Worm (Caenorhabditis elegans) whole organism, young adult: ENCODE measurements around the gene oma-2.

Experiments used
- B0336.3 ChIP-seq: fragments of 200-800 bp; sonication (Bioruptor generic); IDR thresholded peaks from 2 replicates; pipeline ENCODE4 v1.3.6; 2022; ENCODE audit warnings: missing genetic modification characterization, missing compliant biosample characterization
- C06A6.2 ChIP-seq: fragments of 200-800 bp; sonication (Bioruptor generic); conservative IDR thresholded peaks from 2 replicates; pipeline ENCODE4 v1.3.6; 2022; ENCODE audit warnings: missing genetic modification characterization, missing compliant biosample characterization
- D2030.7 ChIP-seq: fragments of 200-800 bp; sonication (Bioruptor generic); IDR thresholded peaks from 2 replicates; pipeline ENCODE4 v1.3.6; 2022; ENCODE audit warnings: missing genetic modification reagents, missing genetic modification characterization, missing compliant biosample characterization
- F49E8.2 ChIP-seq: sonication (generic microtip); optimal IDR thresholded peaks from 3 replicates; lab custom pipeline; 2017; ENCODE audit warnings: missing genetic modification characterization, mild to moderate bottlenecking, missing compliant biosample characterization, antibody characterized with exemption, moderate library complexity; ENCODE audit not compliant: insufficient read depth
- T07F8.4 ChIP-seq: sonication (generic microtip); optimal IDR thresholded peaks from 2 replicates; lab custom pipeline; 2016; ENCODE audit warnings: mild to moderate bottlenecking, missing genetic modification characterization, moderate library complexity, missing compliant biosample characterization
- Y53F4B.3 ChIP-seq: fragments of 200-800 bp; sonication (Bioruptor generic); IDR thresholded peaks from 2 replicates; pipeline ENCODE4 v1.3.6; 2022; ENCODE audit warnings: missing genetic modification reagents, missing genetic modification characterization, missing compliant biosample characterization
- Y53G8AR.9 ChIP-seq: fragments of 200-800 bp; sonication (Bioruptor generic); conservative IDR thresholded peaks from 2 replicates; pipeline ENCODE4 v1.3.6; 2022; ENCODE audit warnings: missing genetic modification reagents, missing genetic modification characterization, missing compliant biosample characterization
- Y79H2A.3 ChIP-seq: fragments of 200-800 bp; sonication (Bioruptor generic); conservative IDR thresholded peaks from 2 replicates; pipeline ENCODE4 v1.3.6; 2022; ENCODE audit warnings: missing genetic modification reagents, missing genetic modification characterization, missing compliant biosample characterization
- Y95B8A.8 ChIP-seq: fragments of 200-800 bp; sonication (Bioruptor generic); IDR thresholded peaks from 2 replicates; pipeline ENCODE4 v1.3.6; 2022; ENCODE audit warnings: missing genetic modification reagents, missing genetic modification characterization, missing compliant biosample characterization
- ZK185.1 ChIP-seq: sonication (generic microtip); optimal IDR thresholded peaks from 2 replicates; lab custom pipeline; 2016; ENCODE audit warnings: mild to moderate bottlenecking, missing genetic modification characterization, missing compliant biosample characterization; ENCODE audit not compliant: poor library complexity, severe bottlenecking
- aptf-3 ChIP-seq: fragments of 200-800 bp; sonication (Bioruptor generic); IDR thresholded peaks from 2 replicates; pipeline ENCODE4 v1.3.6; 2022; ENCODE audit warnings: missing genetic modification characterization, missing compliant biosample characterization
- attf-3 ChIP-seq: fragments of 200-800 bp; sonication (Bioruptor generic); conservative IDR thresholded peaks from 2 replicates; pipeline ENCODE4 v1.3.6; 2022; ENCODE audit warnings: missing genetic modification reagents, missing genetic modification characterization, missing compliant biosample characterization
- cebp-1 ChIP-seq, 2 experiments: fragments of 200-800 bp in 1 of 2; sonication (Bioruptor generic) in 1 of 2; sonication (generic microtip) in 1 of 2; IDR thresholded peaks in 1 of 2; optimal IDR thresholded peaks in 1 of 2; 2 replicates each; pipeline versions ENCODE4 v1.3.6 to Lab custom; 2017 to 2022; ENCODE audit warnings: missing compliant biosample characterization in 2 of 2, missing genetic modification characterization in 2 of 2, mild to moderate bottlenecking in 1 of 2, missing genetic modification reagents in 1 of 2, moderate library complexity in 1 of 2
- ceh-58 ChIP-seq: fragments of 200-800 bp; sonication (Bioruptor generic); IDR thresholded peaks from 2 replicates; pipeline ENCODE4 v1.3.6; 2022; ENCODE audit warnings: missing genetic modification characterization, missing compliant biosample characterization
- ceh-79 ChIP-seq: sonication (generic microtip); optimal IDR thresholded peaks from 2 replicates; lab custom pipeline; 2017; ENCODE audit warnings: mild to moderate bottlenecking, missing genetic modification characterization, missing compliant biosample characterization
- dox-1 ChIP-seq: fragments of 200-800 bp; sonication (Bioruptor generic); IDR thresholded peaks from 2 replicates; pipeline ENCODE4 v1.3.6; 2022; ENCODE audit warnings: missing genetic modification reagents, missing genetic modification characterization, missing compliant biosample characterization
- efl-1 ChIP-seq: fragments of 150-350 bp; optimal IDR thresholded peaks from 2 replicates; lab custom pipeline; 2014; ENCODE audit warnings: missing biosample characterization, missing genetic modification reagents, missing genetic modification characterization
- egrh-3 ChIP-seq: fragments of 200-800 bp; sonication (Bioruptor generic); IDR thresholded peaks from 2 replicates; pipeline ENCODE4 v1.3.6; 2022; ENCODE audit warnings: missing genetic modification reagents, missing genetic modification characterization, missing compliant biosample characterization
- ekl-4 ChIP-seq: fragments of 200-800 bp; sonication (Bioruptor generic); IDR thresholded peaks from 2 replicates; pipeline ENCODE4 v1.3.6; 2022; ENCODE audit warnings: missing genetic modification reagents, missing genetic modification characterization, missing compliant biosample characterization
- hmg-20 ChIP-seq: fragments of 200-800 bp; sonication (Bioruptor generic); IDR thresholded peaks from 2 replicates; pipeline ENCODE4 v1.3.6; 2022; ENCODE audit warnings: missing genetic modification reagents, missing genetic modification characterization, missing compliant biosample characterization
- hsf-1 ChIP-seq: fragments of 200-800 bp; sonication (Bioruptor generic); IDR thresholded peaks from 2 replicates; pipeline ENCODE4 v1.3.6; 2022; ENCODE audit warnings: missing genetic modification reagents, missing genetic modification characterization, missing compliant biosample characterization
- lin-54 ChIP-seq: fragments of 200-800 bp; sonication (Bioruptor generic); optimal IDR thresholded peaks from 2 replicates; lab custom pipeline; 2018; ENCODE audit warnings: mild to moderate bottlenecking, missing genetic modification characterization, missing compliant biosample characterization
- madf-3 ChIP-seq: fragments of 200-800 bp; sonication (Bioruptor generic); IDR thresholded peaks from 2 replicates; pipeline ENCODE4 v1.3.6; 2022; ENCODE audit warnings: missing genetic modification reagents, missing genetic modification characterization, missing compliant biosample characterization
- madf-6 ChIP-seq: fragments of 200-800 bp; sonication (Bioruptor generic); IDR thresholded peaks from 2 replicates; pipeline ENCODE4 v1.3.6; 2022; ENCODE audit warnings: missing genetic modification reagents, missing genetic modification characterization, missing compliant biosample characterization
- mcd-1 ChIP-seq: fragments of 200-800 bp; sonication (Bioruptor generic); IDR thresholded peaks from 2 replicates; pipeline ENCODE4 v1.3.6; 2022; ENCODE audit warnings: missing genetic modification reagents, missing genetic modification characterization, missing compliant biosample characterization
- mxl-1 ChIP-seq: sonication (generic microtip); optimal IDR thresholded peaks from 2 replicates; lab custom pipeline; 2016; ENCODE audit warnings: missing genetic modification characterization, missing compliant biosample characterization
- nfya-1 ChIP-seq: sonication (generic microtip); optimal IDR thresholded peaks from 2 replicates; lab custom pipeline; 2017; ENCODE audit warnings: antibody characterized with exemption, missing compliant biosample characterization, missing genetic modification characterization, borderline replicate concordance; ENCODE audit not compliant: insufficient read depth
- nfyb-1 ChIP-seq: fragments of 200-800 bp; sonication (Bioruptor generic); IDR thresholded peaks from 2 replicates; pipeline ENCODE4 v1.3.6; 2022; ENCODE audit warnings: missing genetic modification reagents, missing genetic modification characterization, missing compliant biosample characterization
- nhr-120 ChIP-seq: fragments of 200-800 bp; sonication (Bioruptor generic); IDR thresholded peaks from 2 replicates; pipeline ENCODE4 v1.3.6; 2022; ENCODE audit warnings: missing genetic modification characterization, missing compliant biosample characterization
- nhr-27 ChIP-seq: fragments of 200-800 bp; sonication (Bioruptor generic); optimal IDR thresholded peaks from 2 replicates; lab custom pipeline; 2018; ENCODE audit warnings: mild to moderate bottlenecking, missing genetic modification characterization, moderate library complexity, missing compliant biosample characterization
- nhr-90 ChIP-seq: sonication (generic microtip); optimal IDR thresholded peaks from 2 replicates; lab custom pipeline; 2016; ENCODE audit warnings: missing genotype, mild to moderate bottlenecking, missing genetic modification characterization, missing compliant biosample characterization
- pbrm-1 ChIP-seq: fragments of 200-800 bp; sonication (Bioruptor generic); IDR thresholded peaks from 2 replicates; pipeline ENCODE4 v1.3.6; 2022; ENCODE audit warnings: missing genetic modification reagents, missing genetic modification characterization, missing compliant biosample characterization
- sea-2 ChIP-seq: fragments of 200-800 bp; sonication (Bioruptor generic); IDR thresholded peaks from 2 replicates; pipeline ENCODE4 v1.3.6; 2022; ENCODE audit warnings: missing genetic modification characterization, missing compliant biosample characterization
- snpc-1.1 ChIP-seq: sonication (generic microtip); optimal IDR thresholded peaks from 2 replicates; lab custom pipeline; 2017; ENCODE audit warnings: missing genetic modification characterization, mild to moderate bottlenecking, missing compliant biosample characterization, antibody characterized with exemption, moderate library complexity, missing genotype, missing genetic modification reagents; ENCODE audit not compliant: insufficient read depth
- snpc-1.3 ChIP-seq: sonication (generic microtip); optimal IDR thresholded peaks from 2 replicates; lab custom pipeline; 2017; ENCODE audit warnings: missing genetic modification characterization, mild to moderate bottlenecking, missing compliant biosample characterization, antibody characterized with exemption, moderate library complexity, missing genotype, missing genetic modification reagents; ENCODE audit not compliant: insufficient read depth
- snpc-3.4 ChIP-seq: sonication (generic microtip); optimal IDR thresholded peaks from 2 replicates; lab custom pipeline; 2017; ENCODE audit warnings: missing genetic modification characterization, mild to moderate bottlenecking, missing compliant biosample characterization, antibody characterized with exemption, moderate library complexity, missing genotype, missing genetic modification reagents
- snpc-4 ChIP-seq, 5 experiments: fragments of 150-350 bp in 1 of 5; sonication (generic microtip) in 4 of 5; optimal IDR thresholded peaks; 2 replicates each; lab custom pipeline; 2014 to 2018; ENCODE audit warnings: missing genetic modification characterization in 5 of 5, missing biosample characterization in 3 of 5, antibody characterized with exemption in 2 of 5, mild to moderate bottlenecking in 2 of 5, missing compliant biosample characterization in 2 of 5, missing genotype in 2 of 5, moderate library complexity in 2 of 5, missing genetic modification reagents in 1 of 5
- tbp1 ChIP-seq: fragments of 200-800 bp; sonication (Bioruptor generic); optimal IDR thresholded peaks from 2 replicates; lab custom pipeline; 2018; ENCODE audit warnings: mild to moderate bottlenecking, missing genetic modification characterization, missing compliant biosample characterization
- tbx-9 ChIP-seq: sonication (generic microtip); optimal IDR thresholded peaks from 2 replicates; lab custom pipeline; 2016; ENCODE audit warnings: borderline replicate concordance, missing genetic modification characterization, inconsistent platforms, missing compliant biosample characterization
- tlf-1 ChIP-seq: fragments of 200-800 bp; sonication (Bioruptor generic); optimal IDR thresholded peaks from 2 replicates; lab custom pipeline; 2018; ENCODE audit warnings: mild to moderate bottlenecking, missing genetic modification characterization, missing compliant biosample characterization
- xnd-1 ChIP-seq: sonication (generic microtip); optimal IDR thresholded peaks from 2 replicates; lab custom pipeline; 2016; ENCODE audit warnings: missing genotype, missing genetic modification reagents, missing genetic modification characterization, missing compliant biosample characterization
- zim-3 ChIP-seq: sonication (generic microtip); optimal IDR thresholded peaks from 2 replicates; lab custom pipeline; 2017; ENCODE audit warnings: mild to moderate bottlenecking, missing genetic modification characterization, moderate library complexity, missing compliant biosample characterization
- ztf-18 ChIP-seq: sonication (generic microtip); optimal IDR thresholded peaks from 2 replicates; lab custom pipeline; 2016; ENCODE audit warnings: missing genotype, mild to moderate bottlenecking, missing genetic modification characterization, missing compliant biosample characterization
- ztf-25 ChIP-seq: fragments of 200-800 bp; sonication (Bioruptor generic); IDR thresholded peaks from 2 replicates; pipeline ENCODE4 v1.3.6; 2022; ENCODE audit warnings: missing genetic modification reagents, missing genetic modification characterization, missing compliant biosample characterization
- ztf-6 ChIP-seq: fragments of 200-800 bp; sonication (Bioruptor generic); IDR thresholded peaks from 2 replicates; pipeline ENCODE4 v1.3.6; 2022; ENCODE audit warnings: missing genetic modification reagents, missing genetic modification characterization, missing compliant biosample characterization

The oma-2 gene

ce11 chrV:8028825-8029489, at the start of gene oma-2:
Gene oma-2, plus strand, starts transcription at chrV:8029439.
- no peak for TF ChIP-seq ztf-25 (GFP tag; lab: Robert Waterston, UW)
- TF ChIP-seq mcd-1 (GFP tag; lab: Robert Waterston, UW) = peak; percentile 47; the same call in 1 of the 2 replicates
- TF ChIP-seq efl-1 (GFP tag; lab: Kevin White, UChicago) = peak; percentile 82
- TF ChIP-seq D2030.7 (GFP tag; lab: Robert Waterston, UW) = peak; percentile 89
- no peak for TF ChIP-seq ztf-6 (GFP tag; lab: Robert Waterston, UW)
- no peak for TF ChIP-seq hmg-20 (GFP tag; lab: Robert Waterston, UW)
- peak; percentile 45 for TF ChIP-seq tlf-1 (GFP tag; lab: Kevin White, UChicago)
- TF ChIP-seq nhr-27 = no peak
- TF ChIP-seq xnd-1 (tag; lab: Kevin White, UChicago) = peak; percentile 89
- no peak for TF ChIP-seq T07F8.4 (tag; lab: Kevin White, UChicago)
- TF ChIP-seq ekl-4 = 0 out of 2 replicates have a peak, but pooled peaks have one; percentile 37
- TF ChIP-seq sea-2 = no peak
- no peak for TF ChIP-seq nhr-90 (tag; lab: Kevin White, UChicago)
- no peak for TF ChIP-seq zim-3 (tag; lab: Kevin White, UChicago)
- TF ChIP-seq C06A6.2 = no peak
- 0 out of 2 replicates have a peak, but pooled peaks have one; percentile 47 for TF ChIP-seq Y95B8A.8 (GFP tag; lab: Robert Waterston, UW)
- no peak for TF ChIP-seq nhr-120 (GFP tag; lab: Robert Waterston, UW)
- no peak for TF ChIP-seq egrh-3
- 0 out of 2 replicates have a peak, but pooled peaks have one; percentile 52 for TF ChIP-seq Y53G8AR.9
- peak; percentile 96 for TF ChIP-seq madf-6
- TF ChIP-seq ztf-18 = peak; percentile 37
- TF ChIP-seq pbrm-1 (GFP tag; lab: Robert Waterston, UW) = peak; percentile 37; the same call in 1 of the 2 replicates
- no peak for TF ChIP-seq Y53F4B.3
- TF ChIP-seq snpc-1.1 (tag; lab: Kevin White, UChicago) = peak; percentile 23
- TF ChIP-seq snpc-1.3 (tag; lab: Kevin White, UChicago) = peak; percentile 62
- TF ChIP-seq nfyb-1 (GFP tag; lab: Robert Waterston, UW) = 0 out of 2 replicates have a peak, but pooled peaks have one; percentile 33
- 0 out of 2 replicates have a peak, but pooled peaks have one; percentile 16 for TF ChIP-seq madf-3 (GFP tag; lab: Robert Waterston, UW)
- no peak for TF ChIP-seq snpc-4 (GFP tag; optimal IDR thresholded peaks at IDR 0.05; lab: Kevin White, UChicago)
- TF ChIP-seq snpc-4 (tag; optimal IDR thresholded peaks at IDR 0.05; lab: Kevin White, UChicago) = peak in 1 of 4 experiments; percentile 39
- TF ChIP-seq lin-54 = peak; percentile 58
- TF ChIP-seq B0336.3 (GFP tag; lab: Robert Waterston, UW) = no peak
- TF ChIP-seq tbx-9 (tag; lab: Kevin White, UChicago) = no peak
- TF ChIP-seq dox-1 (GFP tag; lab: Robert Waterston, UW) = peak; percentile 56
- no peak for TF ChIP-seq ceh-79
- peak; percentile 90 for TF ChIP-seq hsf-1
- no peak for TF ChIP-seq nfya-1 (tag; lab: Kevin White, UChicago)
- no peak for TF ChIP-seq Y79H2A.3 (GFP tag; lab: Robert Waterston, UW)
- peak; percentile 1 for TF ChIP-seq snpc-3.4
- TF ChIP-seq aptf-3 (GFP tag; lab: Robert Waterston, UW) = no peak
- no peak for TF ChIP-seq mxl-1 (tag; lab: Kevin White, UChicago)
- TF ChIP-seq ceh-58 (GFP tag; lab: Robert Waterston, UW) = no peak
- TF ChIP-seq ZK185.1 (tag; lab: Kevin White, UChicago) = peak; percentile 18
- TF ChIP-seq attf-3 = 0 out of 2 replicates have a peak, but pooled peaks have one; percentile 21
- TF ChIP-seq tbp1 (GFP tag; lab: Kevin White, UChicago) = peak; percentile 28
- TF ChIP-seq cebp-1 (GFP tag; IDR thresholded peaks at IDR 0.05; lab: Robert Waterston, UW) = no peak
- no peak for TF ChIP-seq cebp-1 (tag; optimal IDR thresholded peaks at IDR 0.05; lab: Kevin White, UChicago)
- TF ChIP-seq F49E8.2 (tag; lab: Kevin White, UChicago) = peak; percentile 76
